Fruit fly (Drosophila melanogaster): ENCODE results near the gene CG17834.
A peak's percentile ranks its signal among the peaks of the same experiment; 100 is the strongest.

Gene CG17834

DNA sequence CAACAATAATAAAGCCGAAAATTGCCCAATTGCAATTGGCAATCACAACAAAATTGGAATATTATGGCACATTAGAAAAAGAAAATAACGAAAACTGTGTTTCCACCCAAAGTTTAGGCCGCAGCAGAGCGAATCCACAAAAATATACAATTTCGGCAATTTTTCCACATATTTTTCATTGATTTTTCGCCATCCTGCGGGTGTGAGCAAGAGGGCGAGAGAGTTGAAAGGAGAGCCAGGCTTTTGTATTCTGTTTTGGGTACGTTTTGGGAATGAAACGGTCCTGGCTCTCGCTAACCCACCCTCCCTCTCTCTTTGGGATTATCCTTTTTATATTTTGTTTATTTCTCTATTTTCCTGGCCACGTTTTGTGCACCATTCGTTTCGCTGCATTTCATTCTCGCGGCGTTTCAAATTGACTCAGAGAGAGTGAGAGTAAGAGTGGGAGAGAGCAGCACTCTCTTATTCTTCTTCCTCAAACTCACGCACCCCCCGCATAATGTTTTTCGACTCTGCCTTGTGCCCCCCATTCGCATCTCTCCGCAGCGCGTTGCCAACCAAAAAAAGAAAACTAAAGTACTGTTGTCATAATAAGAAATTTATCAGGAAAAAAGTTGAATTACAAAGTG lies 14.9 kb downstream of the CG17834 start (continued):
- TF ChIP-seq nerfin-2 (GFP tag; IDR thresholded peaks at IDR 0.05; ENCODE audit: partially characterized antibody) = no peak
- TF ChIP-seq CG5953 (GFP tag; IDR thresholded peaks at IDR 0.05) = no peak
- no peak for TF ChIP-seq lbe (GFP tag; optimal IDR thresholded peaks at IDR 0.05)
- TF ChIP-seq Atf6 (GFP tag; IDR thresholded peaks at IDR 0.05) = no peak
- no peak for TF ChIP-seq CG3847 (GFP tag; IDR thresholded peaks at IDR 0.05)
- peak; percentile 9; the same call in 1 of the 2 replicates for TF ChIP-seq stc (GFP tag; IDR thresholded peaks at IDR 0.05)
- no peak for TF ChIP-seq ranshi (GFP tag; IDR thresholded peaks at IDR 0.05)
- no peak for TF ChIP-seq CG14014 (GFP tag; IDR thresholded peaks at IDR 0.05)
- no peak for TF ChIP-seq wor (GFP tag; IDR thresholded peaks at IDR 0.05)
- TF ChIP-seq CG1603 (tag; optimal IDR thresholded peaks at IDR 0.05) = no peak
- no peak for TF ChIP-seq CG18262 (tag; optimal IDR thresholded peaks at IDR 0.05)
- TF ChIP-seq maf-S (GFP tag; optimal IDR thresholded peaks at IDR 0.05) = no peak
- TF ChIP-seq Scr (GFP tag; IDR thresholded peaks at IDR 0.05; ENCODE audit: partially characterized antibody) = no peak
- TF ChIP-seq grn (GFP tag; optimal IDR thresholded peaks at IDR 0.05) = no peak
- no peak for TF ChIP-seq CG12299 (tag; optimal IDR thresholded peaks at IDR 0.05)
- peak; percentile 48; the same call in 1 of the 4 replicates for TF ChIP-seq chinmo (GFP tag; IDR thresholded peaks at IDR 0.05; ENCODE audit: partially characterized antibody)
- no peak for TF ChIP-seq ttk (GFP tag; IDR thresholded peaks at IDR 0.05)
- no peak for TF ChIP-seq CG8290 (GFP tag; optimal IDR thresholded peaks at IDR 0.05)
- TF ChIP-seq CG8290 (tag; optimal IDR thresholded peaks at IDR 0.05) = no peak
- TF ChIP-seq HLHmδ (GFP tag; optimal IDR thresholded peaks at IDR 0.05) = no peak
- TF ChIP-seq ken (GFP tag; IDR thresholded peaks at IDR 0.05) = no peak
- peak; percentile 94 for TF ChIP-seq yki (optimal IDR thresholded peaks at IDR 0.05)
- TF ChIP-seq Ssrp (tag; optimal IDR thresholded peaks at IDR 0.05) = no peak
- no peak for TF ChIP-seq dimm (GFP tag; IDR thresholded peaks at IDR 0.05)
- no peak for TF ChIP-seq CG1529 (GFP tag; optimal IDR thresholded peaks at IDR 0.05)
- no peak for TF ChIP-seq CG4404 (GFP tag; IDR thresholded peaks at IDR 0.05)
- no peak for TF ChIP-seq Six4 (GFP tag; optimal IDR thresholded peaks at IDR 0.05)
- TF ChIP-seq NC2β (GFP tag; optimal IDR thresholded peaks at IDR 0.05) = no peak
- TF ChIP-seq so (GFP tag; IDR thresholded peaks at IDR 0.05) = no peak
- TF ChIP-seq PHDP (tag; optimal IDR thresholded peaks at IDR 0.05) = no peak
- no peak for TF ChIP-seq Mad (GFP tag; optimal IDR thresholded peaks at IDR 0.05)
- no peak for TF ChIP-seq Neu2 (GFP tag; optimal IDR thresholded peaks at IDR 0.05; ENCODE audit: borderline replicate concordance)
- TF ChIP-seq bsh (GFP tag; optimal IDR thresholded peaks at IDR 0.05) = peak in 1 of 2 experiments; percentile 3
- no peak for TF ChIP-seq Ptx1 (GFP tag; IDR thresholded peaks at IDR 0.05)
- TF ChIP-seq Asciz (GFP tag; optimal IDR thresholded peaks at IDR 0.05) = no peak
- TF ChIP-seq nau (GFP tag; optimal IDR thresholded peaks at IDR 0.05) = no peak
- peak; percentile 12; the same call in 1 of the 2 replicates for TF ChIP-seq vvl (GFP tag; IDR thresholded peaks at IDR 0.05)
- TF ChIP-seq B-H1 (GFP tag; IDR thresholded peaks at IDR 0.05) = no peak
- peak; percentile 27 for TF ChIP-seq Blimp-1 (GFP tag; optimal IDR thresholded peaks at IDR 0.05)
- no peak for TF ChIP-seq CG4820 (GFP tag; optimal IDR thresholded peaks at IDR 0.05)
- no peak for TF ChIP-seq Sox100B (GFP tag; optimal IDR thresholded peaks at IDR 0.05)
- TF ChIP-seq croc (GFP tag; conservative IDR thresholded peaks at IDR 0.05) = no peak
- TF ChIP-seq otp (GFP tag; IDR thresholded peaks at IDR 0.05) = no peak
- no peak for TF ChIP-seq D19B (GFP tag; optimal IDR thresholded peaks at IDR 0.05)
- no peak for TF ChIP-seq fd96Cb (tag; optimal IDR thresholded peaks at IDR 0.05)
- no peak for TF ChIP-seq E2f2 (GFP tag; IDR thresholded peaks at IDR 0.05)
- no peak for TF ChIP-seq CG16813 (GFP tag; IDR thresholded peaks at IDR 0.05; ENCODE audit: partially characterized antibody)
- no peak for TF ChIP-seq CG11247 (GFP tag; IDR thresholded peaks at IDR 0.05)
- TF ChIP-seq CG13775 (GFP tag; optimal IDR thresholded peaks at IDR 0.05) = no peak
- no peak for TF ChIP-seq Hey (tag; optimal IDR thresholded peaks at IDR 0.05)
- no peak for TF ChIP-seq CG7963 (GFP tag; IDR thresholded peaks at IDR 0.05; ENCODE audit: partially characterized antibody)
